Fruit fly (Drosophila melanogaster): ENCODE measurements around the gene CG7115.
A peak's percentile ranks its signal among the peaks of the same experiment; 100 is the strongest.

Gene CG7115

DNA sequence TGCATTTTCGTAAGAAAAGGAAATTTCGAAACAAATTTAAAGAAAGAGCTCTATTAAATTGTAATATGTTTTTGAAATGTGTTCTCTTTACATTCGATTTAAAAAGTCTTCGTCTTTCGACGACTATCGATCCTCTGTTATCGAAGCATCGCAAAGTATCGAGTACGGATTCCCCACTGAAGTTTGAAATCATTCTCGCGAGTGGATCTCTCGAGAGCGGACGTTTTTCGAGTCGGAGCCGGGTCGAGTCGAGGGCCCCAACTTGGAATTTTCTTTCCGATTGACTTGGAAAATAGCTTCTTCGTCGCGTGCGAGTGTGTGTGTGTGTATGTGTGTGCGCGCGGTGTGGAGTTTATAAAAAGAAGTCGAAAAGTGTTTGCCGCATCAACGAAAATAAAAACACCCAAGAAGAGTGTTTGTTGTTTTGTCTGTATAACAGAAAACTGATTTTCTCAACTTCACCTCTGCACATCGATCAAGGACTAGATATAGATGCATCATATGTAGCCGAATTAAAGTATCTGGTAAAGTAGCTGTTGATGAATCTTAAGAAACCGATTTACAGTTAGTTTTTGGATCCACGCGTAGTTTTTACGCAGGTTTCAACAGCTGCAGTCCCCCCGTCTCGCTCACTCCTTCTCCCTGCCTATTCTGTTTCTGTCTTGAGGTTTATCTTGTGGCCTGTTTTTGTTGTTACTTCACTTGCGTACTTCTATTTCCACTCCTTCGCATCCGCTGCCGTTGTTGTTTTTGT is 9.5 kb upstream of the CG7115 start, which contains the start of gene LanB1 (continued):
- no peak for TF ChIP-seq salm (tag; optimal IDR thresholded peaks at IDR 0.05)
- no peak for TF ChIP-seq CG5953 (GFP tag; IDR thresholded peaks at IDR 0.05)
- no peak for TF ChIP-seq chif (GFP tag; optimal IDR thresholded peaks at IDR 0.05)
- TF ChIP-seq CG18476 (GFP tag; optimal IDR thresholded peaks at IDR 0.05): no peak
- no peak for TF ChIP-seq dimm (GFP tag; IDR thresholded peaks at IDR 0.05)
- TF ChIP-seq CG6175 (GFP tag; IDR thresholded peaks at IDR 0.05): no peak
- no peak for TF ChIP-seq CG1602 (GFP tag; optimal IDR thresholded peaks at IDR 0.05)
- TF ChIP-seq eve (GFP tag; optimal IDR thresholded peaks at IDR 0.05): peak in 1 of 2 experiments; percentile 44
- TF ChIP-seq CG16863 (GFP tag; optimal IDR thresholded peaks at IDR 0.05): peak; percentile 99
- TF ChIP-seq croc (GFP tag; conservative IDR thresholded peaks at IDR 0.05): no peak
- no peak for TF ChIP-seq CG3838 (GFP tag; optimal IDR thresholded peaks at IDR 0.05)
- TF ChIP-seq CG10274 (GFP tag; optimal IDR thresholded peaks at IDR 0.05): no peak
- TF ChIP-seq Dbx (GFP tag; IDR thresholded peaks at IDR 0.05): 0 out of 3 replicates have a peak, but pooled peaks have one; percentile 27
- TF ChIP-seq E2f1 (GFP tag; IDR thresholded peaks at IDR 0.05): no peak
- TF ChIP-seq CG6765 (GFP tag; optimal IDR thresholded peaks at IDR 0.05): peak; percentile 30
- no peak for TF ChIP-seq emc (GFP tag; optimal IDR thresholded peaks at IDR 0.05)
- TF ChIP-seq Side (GFP tag; optimal IDR thresholded peaks at IDR 0.05): peak; percentile 31
- TF ChIP-seq wdn (GFP tag; IDR thresholded peaks at IDR 0.05): no peak
- no peak for TF ChIP-seq otp (GFP tag; IDR thresholded peaks at IDR 0.05)
- no peak for TF ChIP-seq Antp (GFP tag; optimal IDR thresholded peaks at IDR 0.05)
- no peak for TF ChIP-seq CG15514 (GFP tag; optimal IDR thresholded peaks at IDR 0.05)
- no peak for TF ChIP-seq CG4424 (GFP tag; optimal IDR thresholded peaks at IDR 0.05)
- no peak for TF ChIP-seq Hr51 (GFP tag; optimal IDR thresholded peaks at IDR 0.05)
- 0 out of 2 replicates have a peak, but pooled peaks have one; percentile 38 for TF ChIP-seq ato (GFP tag; IDR thresholded peaks at IDR 0.05; ENCODE audit: partially characterized antibody)
- peak; percentile 11 for TF ChIP-seq D19A (tag; optimal IDR thresholded peaks at IDR 0.05)
- no peak for TF ChIP-seq eyg (GFP tag; optimal IDR thresholded peaks at IDR 0.05)
- TF ChIP-seq prd (optimal IDR thresholded peaks at IDR 0.05): no peak
- 0 out of 3 replicates have a peak, but pooled peaks have one; percentile 8 for TF ChIP-seq prd (GFP tag; IDR thresholded peaks at IDR 0.05)
- TF ChIP-seq stwl (tag; optimal IDR thresholded peaks at IDR 0.05): peak; percentile 58
- no peak for TF ChIP-seq Usf (GFP tag; optimal IDR thresholded peaks at IDR 0.05)
- TF ChIP-seq Mrtf (GFP tag; IDR thresholded peaks at IDR 0.05): no peak
- no peak for TF ChIP-seq CG3065 (GFP tag; optimal IDR thresholded peaks at IDR 0.05)
- TF ChIP-seq pita (GFP tag; optimal IDR thresholded peaks at IDR 0.05): no peak
- TF ChIP-seq CG4360 (GFP tag; IDR thresholded peaks at IDR 0.05): peak; percentile 97
- no peak for TF ChIP-seq Nf-YC (tag; optimal IDR thresholded peaks at IDR 0.05)
- no peak for TF ChIP-seq hkb (optimal IDR thresholded peaks at IDR 0.05)
- TF ChIP-seq hkb (GFP tag; IDR thresholded peaks at IDR 0.05): peak; percentile 34; the same call in 1 of the 2 replicates
- TF ChIP-seq ro (GFP tag; IDR thresholded peaks at IDR 0.05): no peak
- TF ChIP-seq NC2α (GFP tag; optimal IDR thresholded peaks at IDR 0.05): no peak
- TF ChIP-seq Nf-YA (GFP tag; IDR thresholded peaks at IDR 0.05): no peak
- TF ChIP-seq ara (GFP tag; IDR thresholded peaks at IDR 0.05): peak; percentile 29; the same call in 1 of the 2 replicates
- no peak for TF ChIP-seq Ets97D (GFP tag; optimal IDR thresholded peaks at IDR 0.05)
- TF ChIP-seq ssp (GFP tag; IDR thresholded peaks at IDR 0.05): no peak
- TF ChIP-seq CG6683 (GFP tag; optimal IDR thresholded peaks at IDR 0.05): no peak
- TF ChIP-seq Bgb (GFP tag; IDR thresholded peaks at IDR 0.05; ENCODE audit: partially characterized antibody): peak; percentile 58; the same call in 1 of the 2 replicates
- TF ChIP-seq mam (GFP tag; optimal IDR thresholded peaks at IDR 0.05): no peak
- TF ChIP-seq Atf3 (GFP tag; optimal IDR thresholded peaks at IDR 0.05): no peak
- TF ChIP-seq CG42726 (GFP tag; IDR thresholded peaks at IDR 0.05; ENCODE audit: partially characterized antibody): peak; percentile 68; the same call in 1 of the 2 replicates
- TF ChIP-seq NK7.1 (GFP tag; optimal IDR thresholded peaks at IDR 0.05): no peak
- 0 out of 2 replicates have a peak, but pooled peaks have one; percentile 37 for TF ChIP-seq sna (GFP tag; IDR thresholded peaks at IDR 0.05; ENCODE audit: partially characterized antibody)
- TF ChIP-seq Dip2 (GFP tag; IDR thresholded peaks at IDR 0.05): no peak
